Worm (Caenorhabditis elegans) whole organism, L4 larva: ENCODE results near the gene rskd-1.
A peak's percentile ranks its signal among the peaks of the same experiment; 100 is the strongest.

Experiments used
- F10B5.3 ChIP-seq: sonication (generic microtip); optimal IDR thresholded peaks from 2 replicates; lab custom pipeline; 2016; ENCODE audit warnings: mild to moderate bottlenecking, missing genetic modification characterization, missing compliant biosample characterization
- F49E8.2 ChIP-seq: sonication (generic microtip); optimal IDR thresholded peaks from 2 replicates; lab custom pipeline; 2016; ENCODE audit warnings: missing compliant biosample characterization, mild to moderate bottlenecking, missing genetic modification characterization, borderline replicate concordance
- T20F7.1 ChIP-seq: fragments of 200-800 bp; sonication (Bioruptor generic); optimal IDR thresholded peaks from 2 replicates; lab custom pipeline; 2018; ENCODE audit warnings: mild to moderate bottlenecking, missing genetic modification characterization, missing compliant biosample characterization
- T26A8.4 ChIP-seq: fragments of 200-800 bp; sonication (Bioruptor generic); IDR thresholded peaks from 2 replicates; pipeline ENCODE4 v1.3.6; 2022; ENCODE audit warnings: missing genetic modification characterization, missing compliant biosample characterization
- Y105C5A.15 ChIP-seq: fragments of 200-800 bp; sonication (Bioruptor generic); IDR thresholded peaks from 2 replicates; pipeline ENCODE4 v1.3.6; 2022; ENCODE audit warnings: missing genetic modification characterization, missing compliant biosample characterization
- aha-1 ChIP-seq: fragments of 150-350 bp; peaks from one replicate; lab custom pipeline; 2014; ENCODE audit warnings: missing biosample characterization, missing genetic modification characterization
- aly-2 ChIP-seq: sonication (generic microtip); optimal IDR thresholded peaks from 2 replicates; lab custom pipeline; 2018; ENCODE audit warnings: missing biosample characterization, missing genetic modification characterization
- attf-4 ChIP-seq: sonication (generic microtip); optimal IDR thresholded peaks from 3 replicates; lab custom pipeline; 2017; ENCODE audit warnings: missing biosample characterization, missing genetic modification characterization
- ceh-82 ChIP-seq: sonication (generic microtip); optimal IDR thresholded peaks from 2 replicates; lab custom pipeline; 2017; ENCODE audit warnings: missing biosample characterization, missing genetic modification characterization
- daf-19 ChIP-seq: fragments of 200-800 bp; sonication (Bioruptor generic); conservative IDR thresholded peaks from 2 replicates; pipeline ENCODE4 v1.3.6; 2022; ENCODE audit warnings: missing genetic modification characterization, missing compliant biosample characterization
- daf-8 ChIP-seq: fragments of 200-800 bp; sonication (Bioruptor generic); IDR thresholded peaks from 2 replicates; pipeline ENCODE4 v1.3.6; 2022; ENCODE audit warnings: missing genetic modification characterization, missing compliant biosample characterization
- dmd-6 ChIP-seq: fragments of 200-800 bp; sonication (Bioruptor generic); IDR thresholded peaks from 2 replicates; pipeline ENCODE4 v1.3.6; 2022; ENCODE audit warnings: missing genetic modification reagents, missing genetic modification characterization, missing compliant biosample characterization
- dpl-1 ChIP-seq: fragments of 150-350 bp; optimal IDR thresholded peaks from 2 replicates; lab custom pipeline; 2014; ENCODE audit warnings: missing biosample characterization, missing genetic modification reagents, missing genetic modification characterization
- egl-27 ChIP-seq: sonication (generic microtip); optimal IDR thresholded peaks from 3 replicates; lab custom pipeline; 2017; ENCODE audit warnings: missing biosample characterization, missing genetic modification reagents, missing genetic modification characterization
- fkh-10 ChIP-seq: fragments of 150-350 bp; optimal IDR thresholded peaks from 2 replicates; lab custom pipeline; 2014; ENCODE audit warnings: missing biosample characterization, missing genetic modification reagents, missing genetic modification characterization
- gei-8 ChIP-seq: fragments of 200-800 bp; sonication (Bioruptor generic); optimal IDR thresholded peaks from 2 replicates; lab custom pipeline; 2018; ENCODE audit warnings: mild to moderate bottlenecking, missing genetic modification characterization, missing compliant biosample characterization
- hlh-11 ChIP-seq: fragments of 200-800 bp; sonication (Bioruptor generic); optimal IDR thresholded peaks from 2 replicates; lab custom pipeline; 2018; ENCODE audit warnings: mild to moderate bottlenecking, missing genetic modification characterization, missing compliant biosample characterization
- jun-1 ChIP-seq: fragments of 150-350 bp; optimal IDR thresholded peaks from 2 replicates; lab custom pipeline; 2014; ENCODE audit warnings: missing biosample characterization, missing genetic modification reagents, missing genetic modification characterization
- lin-29 ChIP-seq: fragments of 200-800 bp; sonication (Bioruptor generic); IDR thresholded peaks from 2 replicates; pipeline ENCODE4 v1.3.6; 2022; ENCODE audit warnings: missing genetic modification reagents, missing genetic modification characterization, missing compliant biosample characterization
- lin-38 ChIP-seq: fragments of 200-800 bp; sonication (Bioruptor generic); IDR thresholded peaks from 2 replicates; pipeline ENCODE4 v1.3.6; 2022; ENCODE audit warnings: missing genetic modification reagents, missing genetic modification characterization, missing compliant biosample characterization
- lin-39 ChIP-seq: fragments of 150-350 bp; optimal IDR thresholded peaks from 2 replicates; lab custom pipeline; 2014; ENCODE audit warnings: missing biosample characterization, missing genetic modification reagents, missing genetic modification characterization
- mdt-29 ChIP-seq: fragments of 200-800 bp; sonication (Bioruptor generic); IDR thresholded peaks from 2 replicates; pipeline ENCODE4 v1.3.6; 2022; ENCODE audit warnings: missing genetic modification reagents, missing genetic modification characterization, missing compliant biosample characterization
- mep-1 ChIP-seq: fragments of 150-350 bp; sonication (generic microtip); optimal IDR thresholded peaks from 3 replicates; lab custom pipeline; 2014; ENCODE audit warnings: missing biosample characterization, missing genetic modification characterization
- mes-2 ChIP-seq: sonication (generic microtip); optimal IDR thresholded peaks from 2 replicates; lab custom pipeline; 2016; ENCODE audit warnings: missing genotype, mild to moderate bottlenecking, missing genetic modification characterization, missing compliant biosample characterization; ENCODE audit not compliant: poor library complexity, severe bottlenecking
- mxl-2 ChIP-seq: fragments of 200-800 bp; sonication (Bioruptor generic); conservative IDR thresholded peaks from 2 replicates; pipeline ENCODE4 v1.3.6; 2022; ENCODE audit warnings: missing genetic modification reagents, missing genetic modification characterization, missing compliant biosample characterization
- nhr-10 ChIP-seq: fragments of 150-350 bp; optimal IDR thresholded peaks from 2 replicates; lab custom pipeline; 2014; ENCODE audit warnings: missing biosample characterization, missing genetic modification characterization
- nhr-102 ChIP-seq: sonication (generic microtip); optimal IDR thresholded peaks from 2 replicates; lab custom pipeline; 2016; ENCODE audit warnings: mild to moderate bottlenecking, missing genetic modification characterization, moderate library complexity, missing compliant biosample characterization
- nhr-11 ChIP-seq: fragments of 150-350 bp; optimal IDR thresholded peaks from 2 replicates; lab custom pipeline; 2014; ENCODE audit warnings: missing biosample characterization, missing genetic modification characterization
- nhr-237 ChIP-seq: sonication (generic microtip); optimal IDR thresholded peaks from 2 replicates; lab custom pipeline; 2017; ENCODE audit warnings: missing biosample characterization, missing genetic modification characterization
- nhr-28 ChIP-seq: fragments of 150-350 bp; optimal IDR thresholded peaks from 2 replicates; lab custom pipeline; 2014; ENCODE audit warnings: missing biosample characterization, missing genetic modification characterization
- nhr-48 ChIP-seq: sonication (generic microtip); optimal IDR thresholded peaks from 2 replicates; lab custom pipeline; 2016; ENCODE audit warnings: mild to moderate bottlenecking, missing genetic modification characterization, missing compliant biosample characterization
- nhr-77 ChIP-seq: fragments of 150-350 bp; optimal IDR thresholded peaks from 2 replicates; lab custom pipeline; 2014; ENCODE audit warnings: missing biosample characterization, missing genetic modification characterization
- php-3 ChIP-seq: fragments of 200-800 bp; sonication (Bioruptor generic); IDR thresholded peaks from 2 replicates; pipeline ENCODE4 v1.3.6; 2022; ENCODE audit warnings: missing genetic modification reagents, missing genetic modification characterization, missing compliant biosample characterization
- pqm-1 ChIP-seq: sonication (generic microtip); optimal IDR thresholded peaks from 2 replicates; lab custom pipeline; 2017; ENCODE audit warnings: missing biosample characterization, missing genetic modification characterization
- saeg-2 ChIP-seq: fragments of 200-800 bp; sonication (Bioruptor generic); IDR thresholded peaks from 2 replicates; pipeline ENCODE4 v1.3.6; 2022; ENCODE audit warnings: missing genetic modification reagents, missing genetic modification characterization, missing compliant biosample characterization
- set-16 ChIP-seq: fragments of 200-800 bp; sonication (Bioruptor generic); IDR thresholded peaks from 2 replicates; pipeline ENCODE4 v1.3.6; 2022; ENCODE audit warnings: missing genetic modification reagents, missing genetic modification characterization, missing compliant biosample characterization
- snpc-4 ChIP-seq: fragments of 150-350 bp; optimal IDR thresholded peaks from 2 replicates; lab custom pipeline; 2014; ENCODE audit warnings: missing biosample characterization, missing genetic modification characterization
- spr-1 ChIP-seq: sonication (generic microtip); optimal IDR thresholded peaks from 2 replicates; lab custom pipeline; 2016; ENCODE audit warnings: mild to moderate bottlenecking, missing genetic modification characterization, missing compliant biosample characterization
- unc-130 ChIP-seq: sonication (generic microtip); optimal IDR thresholded peaks from 2 replicates; lab custom pipeline; 2016; ENCODE audit warnings: missing genetic modification reagents, missing genetic modification characterization, missing compliant biosample characterization
- unc-62 ChIP-seq, 3 experiments: fragments of 150-350 bp in 1 of 3; sonication (generic microtip); optimal IDR thresholded peaks in 2 of 3; peaks in 1 of 3; 1 replicate in 1 of 3; 2 replicates in 2 of 3; lab custom pipeline; 2014 to 2017; ENCODE audit warnings: missing biosample characterization in 3 of 3, missing genetic modification characterization in 3 of 3, missing genetic modification reagents in 3 of 3, missing genotype in 1 of 3
- zip-2 ChIP-seq: fragments of 150-350 bp; optimal IDR thresholded peaks from 2 replicates; lab custom pipeline; 2014; ENCODE audit warnings: missing biosample characterization, missing genetic modification characterization

The rskd-1 gene

ce11 chrV:12258922-12259321 is 29.5 kb downstream of the rskd-1 start, which contains the start of gene ugt-56:
Gene ugt-56 (plus strand): TSS chrV:12258982.
- no peak for TF ChIP-seq mes-2
- TF ChIP-seq aha-1 = peak; percentile 97

DNA sequence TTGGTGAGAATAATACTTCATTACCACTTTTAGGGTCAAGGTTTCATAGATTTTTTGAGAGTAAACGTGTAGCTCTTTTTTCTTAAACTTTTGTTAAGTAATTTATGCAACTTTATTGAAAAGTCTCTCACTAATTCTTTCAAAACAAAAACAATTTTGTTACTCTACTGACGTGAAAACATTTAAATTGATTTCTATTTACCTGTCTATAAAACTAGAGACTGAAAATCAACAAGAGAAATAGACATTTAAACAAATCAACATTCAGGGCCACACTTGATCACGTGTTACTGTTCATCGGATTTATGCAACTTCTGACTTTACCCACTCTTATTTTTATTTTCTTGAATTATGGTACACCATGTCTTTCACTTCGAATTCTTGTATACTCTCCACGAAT is 32.0 kb downstream of the rskd-1 start, which contains the start of gene ugt-55:
TSS of gene ugt-55 (plus strand) at position 301 of the 400 bp plus-strand sequence.
- TF ChIP-seq T26A8.4 (GFP tag; lab: Robert Waterston, UW) (no peak), jun-1 (tag; lab: Kevin White, UChicago) (no peak), egl-27 (no peak), aly-2 (tag; lab: Kevin White, UChicago) (no peak), dmd-6 (no peak), nhr-11 (no peak), nhr-77 (tag; lab: Kevin White, UChicago) (no peak)

DNA sequence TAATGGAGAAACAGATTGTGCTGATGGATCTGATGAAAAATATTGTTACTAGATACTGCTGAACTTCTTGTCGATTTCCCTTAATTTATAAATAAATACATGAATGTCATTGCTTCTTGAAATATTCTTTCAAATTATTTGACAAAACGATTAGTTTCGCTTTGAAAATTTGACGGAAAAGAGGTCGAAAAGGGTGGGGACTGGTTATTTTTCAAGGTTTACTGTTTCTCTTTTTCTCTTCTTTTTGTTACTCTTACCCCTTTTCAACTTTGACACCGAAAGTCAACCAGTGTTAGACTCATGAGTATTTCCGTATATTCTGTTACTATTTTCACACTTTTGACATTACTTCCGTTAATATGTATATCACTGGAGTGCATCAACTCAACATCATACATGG is 33.1 kb downstream of the rskd-1 start, which contains the start of gene T04H1.12:
TSS of gene T04H1.12 (plus strand) at position 301 of the 400 bp plus-strand sequence.
- TF ChIP-seq zip-2 (tag; lab: Kevin White, UChicago) (no peak), unc-62 (GFP tag; optimal IDR thresholded peaks at IDR 0.05 in 1 of 2; lab: Kevin White, UChicago) (peak in 1 of 2 experiments; percentile 23), unc-62 (tag; optimal IDR thresholded peaks at IDR 0.05; lab: Kevin White, UChicago) (no peak), nhr-237 (no peak), nhr-28 (tag; lab: Kevin White, UChicago) (no peak), ceh-82 (tag; lab: Kevin White, UChicago) (no peak)
- TF ChIP-seq, all 104 proteins: peak for 1

DNA sequence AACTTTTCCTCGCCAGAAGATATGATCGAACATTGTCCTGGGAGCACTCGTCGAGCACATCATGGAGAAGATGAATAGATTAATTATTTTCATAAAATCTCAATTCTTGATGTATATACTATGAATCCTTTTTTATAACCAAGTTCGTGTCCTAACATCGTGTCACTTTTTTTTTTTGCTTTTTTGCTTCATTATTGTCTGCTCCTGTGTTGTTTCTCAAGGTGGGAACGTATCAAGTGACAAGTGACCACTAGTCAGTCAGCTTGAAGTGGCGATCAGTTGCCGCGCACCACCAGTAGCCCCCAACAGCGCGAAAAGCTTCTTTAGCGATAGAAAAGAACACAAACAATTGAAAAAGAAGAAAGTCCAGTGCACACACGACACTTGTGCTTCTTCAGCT is 36.1 kb downstream of the rskd-1 start, which contains the start of gene lrx-1:
TSS of gene lrx-1 (plus strand) at position 301 of the 400 bp plus-strand sequence.
- TF ChIP-seq php-3 (GFP tag; lab: Robert Waterston, UW) (no peak), mdt-29 (GFP tag; lab: Robert Waterston, UW) (no peak), nhr-10 (tag; lab: Kevin White, UChicago) (no peak)

ce11 chrV:12251041-12251440 is 37.4 kb downstream of the rskd-1 start, which contains the start of gene T04H1.5:
Gene T04H1.5 (plus strand): TSS chrV:12251341.
- TF ChIP-seq F49E8.2 (tag; lab: Kevin White, UChicago) (no peak), lin-38 (no peak), hlh-11 (tag; lab: Kevin White, UChicago) (no peak), attf-4 (tag; lab: Kevin White, UChicago) (no peak), T20F7.1 (GFP tag; lab: Kevin White, UChicago) (no peak), Y105C5A.15 (GFP tag; lab: Robert Waterston, UW) (no peak), nhr-102 (no peak), spr-1 (tag; lab: Kevin White, UChicago) (no peak), mxl-2 (GFP tag; lab: Robert Waterston, UW) (no peak), daf-8 (GFP tag; lab: Robert Waterston, UW) (no peak), unc-130 (GFP tag; lab: Kevin White, UChicago) (no peak), lin-39 (tag; lab: Kevin White, UChicago) (no peak), pqm-1 (no peak)
- TF ChIP-seq, all 104 proteins: peak for 0

ce11 chrV:12245777-12246452 is 42.5 kb downstream of the rskd-1 start:
- TF ChIP-seq mep-1 (tag; lab: Kevin White, UChicago) = no peak
- TF ChIP-seq gei-8 (GFP tag; lab: Kevin White, UChicago) = no peak
- TF ChIP-seq lin-38 = no peak
- no peak for TF ChIP-seq nhr-48 (tag; lab: Kevin White, UChicago)
- TF ChIP-seq set-16 (GFP tag; lab: Robert Waterston, UW) = no peak
- no peak for TF ChIP-seq snpc-4 (tag; lab: Kevin White, UChicago)
- TF ChIP-seq unc-62 (GFP tag; optimal IDR thresholded peaks at IDR 0.05 in 1 of 2; lab: Kevin White, UChicago) = no peak
- TF ChIP-seq unc-62 (tag; optimal IDR thresholded peaks at IDR 0.05; lab: Kevin White, UChicago) = no peak
- TF ChIP-seq fkh-10 (GFP tag; lab: Kevin White, UChicago) = no peak
- no peak for TF ChIP-seq T26A8.4 (GFP tag; lab: Robert Waterston, UW)
- TF ChIP-seq dpl-1 = peak; percentile 60
- TF ChIP-seq lin-39 (tag; lab: Kevin White, UChicago) = no peak
- no peak for TF ChIP-seq dmd-6
- TF ChIP-seq daf-8 (GFP tag; lab: Robert Waterston, UW) = no peak
- no peak for TF ChIP-seq aly-2 (tag; lab: Kevin White, UChicago)
- TF ChIP-seq lin-29 (GFP tag; lab: Robert Waterston, UW) = no peak
- no peak for TF ChIP-seq F10B5.3 (tag; lab: Kevin White, UChicago)
- TF ChIP-seq saeg-2 = no peak
- TF ChIP-seq mes-2 = peak; percentile 38
- no peak for TF ChIP-seq daf-19 (GFP tag; lab: Robert Waterston, UW)
